Worm (Caenorhabditis elegans) whole organism, midembryonic: Measurements from ENCODE around the gene F13E9.12.

ENCODE experiments used
- T22C8.4 ChIP-seq: fragments of 200-800 bp; sonication (Bioruptor generic); IDR thresholded peaks from 2 replicates; pipeline ENCODE4 v1.3.6; 2022; ENCODE audit warnings: missing genetic modification characterization, missing compliant biosample characterization
- cog-1 ChIP-seq: sonication (generic microtip); optimal IDR thresholded peaks from 2 replicates; lab custom pipeline; 2016; ENCODE audit warnings: missing genetic modification characterization, missing compliant biosample characterization
- med-1 ChIP-seq: sonication (generic microtip); optimal IDR thresholded peaks from 2 replicates; lab custom pipeline; 2017; ENCODE audit warnings: missing genetic modification characterization, mild to moderate bottlenecking, missing compliant biosample characterization, antibody characterized with exemption, missing genetic modification reagents; ENCODE audit not compliant: insufficient read depth
- ref-1 ChIP-seq: fragments of 200-800 bp; sonication (Bioruptor generic); conservative IDR thresholded peaks from 2 replicates; pipeline ENCODE4 v1.3.6; 2022; ENCODE audit warnings: missing genetic modification reagents, missing genetic modification characterization, missing compliant biosample characterization
- tab-1 ChIP-seq: fragments of 200-800 bp; sonication (Bioruptor generic); IDR thresholded peaks from 2 replicates; pipeline ENCODE4 v1.3.6; 2022; ENCODE audit warnings: missing genetic modification characterization, missing compliant biosample characterization
- ztf-29 ChIP-seq: fragments of 200-800 bp; sonication (Bioruptor generic); IDR thresholded peaks from 2 replicates; pipeline ENCODE4 v1.3.6; 2022; ENCODE audit warnings: missing genetic modification reagents, missing genetic modification characterization, missing compliant biosample characterization

DNA sequence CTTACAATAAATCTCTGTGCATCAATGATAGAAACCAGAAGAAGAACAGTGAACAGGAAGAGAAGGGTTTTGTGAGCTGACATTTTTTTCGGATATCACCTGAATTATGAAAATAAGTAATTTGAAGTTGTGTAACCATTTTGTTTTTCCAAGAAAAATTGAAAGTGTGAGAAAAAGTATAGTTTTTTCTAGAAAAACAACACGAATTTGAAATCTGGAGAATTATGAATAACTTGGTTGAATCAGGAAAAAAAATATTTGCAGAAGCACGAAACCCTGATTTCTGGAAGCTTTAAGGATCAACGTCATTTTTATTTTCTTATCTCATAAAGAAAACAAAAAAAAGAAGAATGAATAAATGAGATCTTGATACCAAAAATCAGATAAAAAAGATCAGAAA lies at the start of gene F13E9.12:
- TF ChIP-seq med-1 (GFP tag; lab: Kevin White, UChicago) (no peak), T22C8.4 (GFP tag; lab: Robert Waterston, UW) (no peak), ref-1 (GFP tag; lab: Robert Waterston, UW) (no peak), tab-1 (GFP tag; lab: Robert Waterston, UW) (no peak), cog-1 (tag; lab: Kevin White, UChicago) (no peak), ztf-29 (GFP tag; lab: Robert Waterston, UW) (no peak)
